Fruit fly (Drosophila melanogaster) whole organism, embryonic: ENCODE measurements around the gene CG11791.

Experiments
- Atf-2 ChIP-seq: fragments of 200-800 bp; sonication (Bioruptor generic); optimal IDR thresholded peaks from 2 replicates; lab custom pipeline; 2016; ENCODE audit warnings: missing biosample characterization, missing genetic modification characterization
- B-H2 ChIP-seq: fragments of 200-800 bp; sonication (Bioruptor generic); optimal IDR thresholded peaks from 2 replicates; lab custom pipeline; 2018; ENCODE audit warnings: missing biosample characterization, mild to moderate bottlenecking, missing genetic modification characterization
- CG11247 ChIP-seq: fragments of 200-800 bp; sonication (Bioruptor generic); IDR thresholded peaks from 2 replicates; pipeline ENCODE4 v1.3.6; 2022; ENCODE audit warnings: missing biosample characterization, missing genetic modification characterization
- CG13296 ChIP-seq: fragments of 200-800 bp; sonication (Bioruptor generic); optimal IDR thresholded peaks from 3 replicates; lab custom pipeline; 2018; ENCODE audit warnings: missing biosample characterization, mild to moderate bottlenecking, missing genetic modification characterization
- CG13775 ChIP-seq: fragments of 200-800 bp; sonication (Bioruptor generic); optimal IDR thresholded peaks from 3 replicates; lab custom pipeline; 2017; ENCODE audit warnings: missing biosample characterization, mild to moderate bottlenecking, missing genetic modification characterization
- CG15514 ChIP-seq: fragments of 200-800 bp; sonication (Bioruptor generic); optimal IDR thresholded peaks from 3 replicates; lab custom pipeline; 2017; ENCODE audit warnings: missing biosample characterization, missing genetic modification characterization, mild to moderate bottlenecking, moderate library complexity, missing genetic modification reagents
- CG16863 ChIP-seq: fragments of 200-800 bp; sonication (Bioruptor generic); optimal IDR thresholded peaks from 3 replicates; lab custom pipeline; 2016; ENCODE audit warnings: missing biosample characterization, missing genetic modification characterization
- CG1792 ChIP-seq: fragments of 200-800 bp; sonication (Bioruptor generic); optimal IDR thresholded peaks from 2 replicates; lab custom pipeline; 2016; ENCODE audit warnings: missing biosample characterization, missing genetic modification characterization
- CG2116 ChIP-seq: fragments of 200-800 bp; sonication (Bioruptor generic); optimal IDR thresholded peaks from 3 replicates; lab custom pipeline; 2018; ENCODE audit warnings: missing biosample characterization, mild to moderate bottlenecking, missing genetic modification characterization
- CG2678 ChIP-seq: fragments of 200-800 bp; sonication (Bioruptor generic); optimal IDR thresholded peaks from 3 replicates; lab custom pipeline; 2019; ENCODE audit warnings: missing biosample characterization, mild to moderate bottlenecking, missing genetic modification characterization, moderate library complexity
- CG34376 ChIP-seq: fragments of 200-800 bp; sonication (Bioruptor generic); optimal IDR thresholded peaks from 2 replicates; lab custom pipeline; 2018; ENCODE audit warnings: missing biosample characterization, mild to moderate bottlenecking, missing genetic modification characterization
- CG3995 ChIP-seq: fragments of 200-800 bp; sonication (Bioruptor generic); optimal IDR thresholded peaks from 3 replicates; lab custom pipeline; 2016; ENCODE audit warnings: missing biosample characterization, missing genetic modification characterization
- CG43689 ChIP-seq: fragments of 200-800 bp; sonication (Bioruptor generic); IDR thresholded peaks from 2 replicates; pipeline ENCODE4 v1.3.6; 2022; ENCODE audit warnings: missing biosample characterization, missing genetic modification characterization
- CG4820 ChIP-seq: fragments of 200-800 bp; sonication (Bioruptor generic); optimal IDR thresholded peaks from 3 replicates; lab custom pipeline; 2016; ENCODE audit warnings: missing biosample characterization, missing genetic modification characterization
- CG5180 ChIP-seq: fragments of 200-800 bp; sonication (Bioruptor generic); optimal IDR thresholded peaks from 3 replicates; lab custom pipeline; 2017; ENCODE audit warnings: missing biosample characterization, missing genetic modification characterization, mild to moderate bottlenecking, moderate library complexity, missing genetic modification reagents
- CG6175 ChIP-seq: fragments of 200-800 bp; sonication (Bioruptor generic); IDR thresholded peaks from 3 replicates; pipeline ENCODE4 v1.3.6; 2022; ENCODE audit warnings: missing biosample characterization, missing genetic modification characterization
- CG6254 ChIP-seq: fragments of 200-800 bp; sonication (Bioruptor generic); optimal IDR thresholded peaks from 3 replicates; lab custom pipeline; 2017; ENCODE audit warnings: mild to moderate bottlenecking, missing biosample characterization, missing genetic modification reagents, missing genetic modification characterization
- CG7357 ChIP-seq: fragments of 200-800 bp; sonication (Bioruptor generic); IDR thresholded peaks from 3 replicates; pipeline ENCODE4 v1.3.6; 2022; ENCODE audit warnings: missing biosample characterization, missing genetic modification characterization
- CG9215 ChIP-seq: fragments of 200-800 bp; sonication (Bioruptor generic); IDR thresholded peaks from 2 replicates; pipeline ENCODE4 v1.3.6; 2022; ENCODE audit warnings: missing biosample characterization, missing genetic modification characterization
- CG9797 ChIP-seq: fragments of 200-800 bp; sonication (Bioruptor generic); optimal IDR thresholded peaks from 3 replicates; lab custom pipeline; 2018; ENCODE audit warnings: missing biosample characterization, mild to moderate bottlenecking, missing genetic modification characterization
- Camta ChIP-seq: fragments of 200-800 bp; sonication (Bioruptor generic); optimal IDR thresholded peaks from 2 replicates; lab custom pipeline; 2016; ENCODE audit warnings: missing biosample characterization, missing genetic modification characterization
- D19A ChIP-seq: fragments of 200-800 bp; optimal IDR thresholded peaks from 3 replicates; lab custom pipeline; 2019; ENCODE audit warnings: missing biosample characterization, mild to moderate bottlenecking, missing genetic modification characterization, moderate library complexity
- Dip3 ChIP-seq: fragments of 200-800 bp; sonication (Bioruptor generic); optimal IDR thresholded peaks from 3 replicates; lab custom pipeline; 2016; ENCODE audit warnings: missing biosample characterization, missing genetic modification characterization
- Fer1 ChIP-seq: fragments of 200-800 bp; sonication (Bioruptor generic); optimal IDR thresholded peaks from 2 replicates; lab custom pipeline; 2017; ENCODE audit warnings: missing biosample characterization, mild to moderate bottlenecking, missing genetic modification characterization
- HHEX ChIP-seq: fragments of 200-800 bp; sonication (Bioruptor generic); optimal IDR thresholded peaks from 3 replicates; lab custom pipeline; 2017; ENCODE audit warnings: missing biosample characterization, mild to moderate bottlenecking, missing genetic modification characterization, missing genetic modification reagents
- Jarid2 ChIP-seq: fragments of 200-800 bp; sonication (Bioruptor generic); optimal IDR thresholded peaks from 3 replicates; lab custom pipeline; 2017; ENCODE audit warnings: mild to moderate bottlenecking, missing biosample characterization, missing genetic modification reagents, missing genetic modification characterization
- Lhr ChIP-seq: fragments of 200-800 bp; sonication (Bioruptor generic); optimal IDR thresholded peaks from 3 replicates; lab custom pipeline; 2017; ENCODE audit warnings: mild to moderate bottlenecking, missing biosample characterization, missing genetic modification reagents, missing genetic modification characterization
- Neu2 ChIP-seq: fragments of 200-800 bp; sonication (Bioruptor generic); optimal IDR thresholded peaks from 3 replicates; lab custom pipeline; 2016; ENCODE audit warnings: missing biosample characterization, missing genetic modification characterization, borderline replicate concordance
- Nf-YB ChIP-seq: fragments of 200-800 bp; sonication (Bioruptor generic); optimal IDR thresholded peaks from 3 replicates; lab custom pipeline; 2019; ENCODE audit warnings: missing biosample characterization, mild to moderate bottlenecking, missing genetic modification characterization, moderate library complexity
- NfI ChIP-seq: fragments of 200-800 bp; sonication (Bioruptor generic); optimal IDR thresholded peaks from 3 replicates; lab custom pipeline; 2018; ENCODE audit warnings: missing biosample characterization, mild to moderate bottlenecking, missing genetic modification characterization, moderate library complexity
- Poxn ChIP-seq: fragments of 200-800 bp; sonication (Bioruptor generic); IDR thresholded peaks from 2 replicates; pipeline ENCODE4 v1.3.6; 2022; ENCODE audit warnings: missing biosample characterization, missing genetic modification characterization
- Tbp ChIP-seq: fragments of >200 bp; optimal IDR thresholded peaks from 2 replicates; lab custom pipeline; 2018; ENCODE audit warnings: missing biosample characterization, missing genetic modification characterization
- Usf ChIP-seq: fragments of 200-800 bp; sonication (Bioruptor generic); optimal IDR thresholded peaks from 2 replicates; lab custom pipeline; 2017; ENCODE audit warnings: missing genotype, missing biosample characterization, missing genetic modification characterization
- Vsx1 ChIP-seq: fragments of 200-800 bp; sonication (Bioruptor generic); optimal IDR thresholded peaks from 2 replicates; lab custom pipeline; 2017; ENCODE audit warnings: missing biosample characterization, mild to moderate bottlenecking, missing genetic modification characterization, missing genetic modification reagents
- bbx ChIP-seq: fragments of 200-800 bp; sonication (Bioruptor generic); IDR thresholded peaks from 2 replicates; pipeline ENCODE4 v1.3.6; 2022; ENCODE audit warnings: missing biosample characterization, missing genetic modification characterization; ENCODE audit not compliant: partially characterized antibody
- bcd ChIP-seq: fragments of 200-800 bp; sonication (Bioruptor generic); optimal IDR thresholded peaks from 2 replicates; lab custom pipeline; 2017; ENCODE audit warnings: missing biosample characterization, mild to moderate bottlenecking, missing genetic modification characterization
- cg ChIP-seq: fragments of 200-800 bp; sonication (Bioruptor generic); optimal IDR thresholded peaks from 3 replicates; lab custom pipeline; 2019; ENCODE audit warnings: missing biosample characterization, mild to moderate bottlenecking, missing genetic modification characterization, moderate library complexity
- chinmo ChIP-seq: fragments of 200-800 bp; sonication (Bioruptor generic); IDR thresholded peaks from 4 replicates; pipeline ENCODE4 v1.3.6; 2022; ENCODE audit warnings: missing biosample characterization, missing genetic modification characterization; ENCODE audit not compliant: partially characterized antibody
- chn ChIP-seq: fragments of 200-800 bp; sonication (Bioruptor generic); optimal IDR thresholded peaks from 2 replicates; lab custom pipeline; 2016; ENCODE audit warnings: missing biosample characterization, missing genetic modification characterization
- cwo ChIP-seq: fragments of 200-800 bp; sonication (Bioruptor generic); optimal IDR thresholded peaks from 3 replicates; lab custom pipeline; 2017; ENCODE audit warnings: missing biosample characterization, missing genetic modification characterization, mild to moderate bottlenecking, moderate library complexity, missing genetic modification reagents
- dpn ChIP-seq, 2 experiments: fragments of 200-800 bp; sonication (Bioruptor generic); optimal IDR thresholded peaks; 3 replicates each; lab custom pipeline; 2016; ENCODE audit warnings: missing biosample characterization in 2 of 2, missing genetic modification characterization in 2 of 2
- ewg ChIP-seq: fragments of 200-800 bp; sonication (Bioruptor generic); optimal IDR thresholded peaks from 3 replicates; lab custom pipeline; 2017; ENCODE audit warnings: mild to moderate bottlenecking, missing biosample characterization, missing genetic modification reagents, missing genetic modification characterization
- fd64A ChIP-seq: fragments of 200-800 bp; sonication (Bioruptor generic); optimal IDR thresholded peaks from 3 replicates; lab custom pipeline; 2018; ENCODE audit warnings: missing biosample characterization, mild to moderate bottlenecking, missing genetic modification characterization
- fu2 ChIP-seq: fragments of 200-800 bp; sonication (Bioruptor generic); optimal IDR thresholded peaks from 2 replicates; lab custom pipeline; 2016; ENCODE audit warnings: missing biosample characterization, missing genetic modification characterization
- lola ChIP-seq, 3 experiments: fragments of >200 bp in 2 of 3; fragments of 200-800 bp in 1 of 3; sonication (Bioruptor generic) in 1 of 3; optimal IDR thresholded peaks; 2 replicates each; lab custom pipeline; 2017 to 2019; ENCODE audit warnings: missing biosample characterization in 3 of 3, missing genetic modification characterization in 3 of 3, mild to moderate bottlenecking in 1 of 3, moderate library complexity in 1 of 3
- nmo ChIP-seq: fragments of 200-800 bp; sonication (Bioruptor generic); optimal IDR thresholded peaks from 2 replicates; lab custom pipeline; 2018; ENCODE audit warnings: missing biosample characterization, mild to moderate bottlenecking, missing genetic modification characterization, moderate library complexity
- prd ChIP-seq, 3 experiments: fragments of >200 bp in 2 of 3; fragments of 200-800 bp in 1 of 3; sonication (Bioruptor generic) in 1 of 3; optimal IDR thresholded peaks in 2 of 3; IDR thresholded peaks in 1 of 3; 2 replicates in 2 of 3; 3 replicates in 1 of 3; pipeline versions ENCODE4 v1.3.6 to Lab custom; 2017 to 2022; ENCODE audit warnings: missing biosample characterization in 1 of 3, missing genetic modification characterization in 1 of 3
- tna ChIP-seq: fragments of 200-800 bp; sonication (Bioruptor generic); IDR thresholded peaks from 2 replicates; pipeline ENCODE4 v1.3.6; 2022; ENCODE audit warnings: missing biosample characterization, missing genetic modification characterization; ENCODE audit not compliant: partially characterized antibody
- twi ChIP-seq: fragments of 200-800 bp; optimal IDR thresholded peaks from 2 replicates; lab custom pipeline; 2019; ENCODE audit warnings: missing biosample characterization, mild to moderate bottlenecking, missing genetic modification characterization, moderate library complexity

CG11791 gene

DNA sequence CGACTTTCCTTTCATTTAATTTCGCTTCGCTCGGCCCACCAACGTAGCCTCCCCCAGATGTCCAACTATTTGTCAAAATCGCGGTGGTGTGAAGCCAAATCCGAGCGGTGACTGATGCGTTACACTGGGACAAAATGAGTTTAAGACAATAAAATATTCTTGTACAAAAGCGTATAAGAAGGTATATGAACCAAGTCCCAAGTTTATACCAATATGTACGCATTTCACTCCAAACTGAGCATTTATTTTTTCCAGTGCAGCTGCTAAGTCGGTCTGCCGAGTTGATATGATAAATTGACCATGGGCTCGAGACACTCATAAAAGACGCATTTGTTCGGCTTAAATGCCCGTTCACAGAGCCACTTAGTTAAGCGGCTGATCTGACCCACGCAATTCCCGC is 44.7 kb upstream of the CG11791 start (continued):
- no peak for TF ChIP-seq Poxn (GFP tag; lab: Robert Waterston, UW)
- no peak for TF ChIP-seq CG13296 (GFP tag; lab: Kevin White, UChicago)
- TF ChIP-seq NfI (GFP tag; lab: Kevin White, UChicago) = peak; percentile 44
- no peak for TF ChIP-seq Vsx1 (GFP tag; lab: Kevin White, UChicago)
- TF ChIP-seq bbx = no peak
- TF ChIP-seq chn (GFP tag; lab: Kevin White, UChicago) = peak; percentile 45
- TF ChIP-seq CG2678 (tag; lab: Kevin White, UChicago) = peak; percentile 69
- no peak for TF ChIP-seq tna (GFP tag; lab: Robert Waterston, UW)
- TF ChIP-seq chinmo = no peak
- no peak for TF ChIP-seq Jarid2
- no peak for TF ChIP-seq Lhr (GFP tag; lab: Kevin White, UChicago)
- TF ChIP-seq D19A (tag; lab: Kevin White, UChicago) = no peak
- peak; percentile 20 for TF ChIP-seq ewg (GFP tag; lab: Kevin White, UChicago)
- no peak for TF ChIP-seq CG1792 (GFP tag; lab: Kevin White, UChicago)
- no peak for TF ChIP-seq B-H2 (GFP tag; lab: Kevin White, UChicago)
- peak; percentile 54 for TF ChIP-seq CG4820 (GFP tag; lab: Kevin White, UChicago)
- no peak for TF ChIP-seq fd64A (GFP tag; lab: Kevin White, UChicago)
- TF ChIP-seq CG13775 = no peak
- TF ChIP-seq Atf-2 (GFP tag; lab: Kevin White, UChicago) = peak; percentile 41
- peak; percentile 45; the same call in 2 of the 3 replicates for TF ChIP-seq CG7357 (GFP tag; lab: Robert Waterston, UW)
- TF ChIP-seq CG15514 (GFP tag; lab: Kevin White, UChicago) = peak; percentile 36
- TF ChIP-seq cg (GFP tag; lab: Kevin White, UChicago) = no peak
- peak; percentile 49 to 70 for TF ChIP-seq dpn (GFP tag; optimal IDR thresholded peaks at IDR 0.05; lab: Kevin White, UChicago)
- TF ChIP-seq cwo (GFP tag; lab: Kevin White, UChicago) = peak; percentile 51
- no peak for TF ChIP-seq Dip3 (GFP tag; lab: Kevin White, UChicago)
- TF ChIP-seq CG6175 (GFP tag; lab: Robert Waterston, UW) = no peak
- 0 out of 2 replicates have a peak, but pooled peaks have one; percentile 13 for TF ChIP-seq CG9215 (GFP tag; lab: Robert Waterston, UW)
- peak; percentile 70 for TF ChIP-seq nmo (GFP tag; lab: Kevin White, UChicago)
- peak; percentile 29 for TF ChIP-seq HHEX (GFP tag; lab: Kevin White, UChicago)
- TF ChIP-seq CG43689 = 0 out of 2 replicates have a peak, but pooled peaks have one; percentile 14
- TF ChIP-seq CG34376 (GFP tag; lab: Kevin White, UChicago) = no peak
- TF ChIP-seq lola (GFP tag; optimal IDR thresholded peaks at IDR 0.05; lab: Kevin White, UChicago) = peak in 1 of 3 experiments; percentile 28
- no peak for TF ChIP-seq Nf-YB
- TF ChIP-seq Fer1 (GFP tag; lab: Kevin White, UChicago) = no peak
- no peak for TF ChIP-seq CG2116
- no peak for TF ChIP-seq Usf (GFP tag; lab: Kevin White, UChicago)
- TF ChIP-seq bcd = peak; percentile 15
- no peak for TF ChIP-seq CG6254
- no peak for TF ChIP-seq Tbp
- no peak for TF ChIP-seq CG3995 (GFP tag; lab: Kevin White, UChicago)
- peak; percentile 49; the same call in 1 of the 2 replicates for TF ChIP-seq CG11247
- no peak for TF ChIP-seq twi (tag; lab: Kevin White, UChicago)
- no peak for TF ChIP-seq prd (optimal IDR thresholded peaks at IDR 0.05; lab: Kevin White, UChicago)
- TF ChIP-seq prd (GFP tag; IDR thresholded peaks at IDR 0.05; lab: Robert Waterston, UW) = peak; percentile 71; the same call in 2 of the 3 replicates
- TF ChIP-seq fu2 (GFP tag; lab: Kevin White, UChicago) = no peak
- TF ChIP-seq Camta (GFP tag; lab: Kevin White, UChicago) = peak; percentile 50
- peak; percentile 8 for TF ChIP-seq CG5180
- TF ChIP-seq CG16863 (GFP tag; lab: Kevin White, UChicago) = peak; percentile 42
- no peak for TF ChIP-seq CG9797 (GFP tag; lab: Kevin White, UChicago)
- no peak for TF ChIP-seq Neu2
